Worm (Caenorhabditis elegans): ENCODE data around the gene T22F7.3.

T22F7.3 gene

DNA sequence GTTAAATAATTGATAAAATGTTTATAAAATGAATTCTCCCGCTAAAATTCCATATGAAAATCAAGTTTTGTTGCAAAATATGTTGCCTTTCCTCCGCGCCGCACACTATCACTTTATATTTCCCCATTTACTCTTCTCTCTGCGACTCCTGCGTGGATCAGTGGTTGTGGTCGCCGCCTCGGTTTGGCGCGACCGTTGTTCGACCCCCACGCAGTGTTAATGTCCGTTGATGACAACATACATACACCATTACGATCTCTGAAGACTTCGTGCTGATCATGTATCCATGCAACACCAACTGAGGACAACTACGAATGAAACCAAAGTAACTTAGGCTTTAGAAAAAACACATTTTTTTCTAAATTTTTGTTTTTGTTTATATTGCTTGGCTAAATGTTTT lies 21.3 kb downstream of the T22F7.3 start (continued):
- TF ChIP-seq pqm-1 (tag; optimal IDR thresholded peaks at IDR 0.05) (peak; percentile 20), hif-1 (tag; optimal IDR thresholded peaks at IDR 0.05) (peak; percentile 33 to 75), nhr-77 (tag; optimal IDR thresholded peaks at IDR 0.05) (peak; percentile 68), cey-2 (tag; optimal IDR thresholded peaks at IDR 0.05; ENCODE audit: borderline replicate concordance, insufficient read depth) (no peak), ztf-7 (tag; optimal IDR thresholded peaks at IDR 0.05) (peak; percentile 85), unc-39 (tag; optimal IDR thresholded peaks at IDR 0.05) (no peak), dmd-9 (GFP tag; IDR thresholded peaks at IDR 0.05) (peak; percentile 92), nhr-6 (tag; optimal IDR thresholded peaks at IDR 0.05) (peak; percentile 95), ceh-62 (tag; optimal IDR thresholded peaks at IDR 0.05) (no peak), snpc-1.2 (GFP tag; IDR thresholded peaks at IDR 0.05) (peak; percentile 78), mxl-3 (GFP tag; optimal IDR thresholded peaks at IDR 0.05) (peak; percentile 82), ztf-11 (tag; optimal IDR thresholded peaks at IDR 0.05) (no peak), tra-1 (GFP tag; IDR thresholded peaks at IDR 0.05) (peak; percentile 84), T20F7.1 (GFP tag; optimal IDR thresholded peaks at IDR 0.05) (no peak), lsy-2 (tag; optimal IDR thresholded peaks at IDR 0.05) (no peak), tag-97 (GFP tag; IDR thresholded peaks at IDR 0.05) (no peak), nhr-28 (tag; optimal IDR thresholded peaks at IDR 0.05) (peak; percentile 74), daf-19 (GFP tag; conservative IDR thresholded peaks at IDR 0.05) (no peak; the same call in 1 of the 2 replicates), jun-1 (tag; optimal IDR thresholded peaks at IDR 0.05) (peak; percentile 5), lin-15B (tag; optimal IDR thresholded peaks at IDR 0.05) (no peak), daf-16 (GFP tag; optimal IDR thresholded peaks at IDR 0.05) (peak; percentile 75 to 94), daf-16 (tag; optimal IDR thresholded peaks at IDR 0.05) (peak; percentile 91), nhr-10 (tag; optimal IDR thresholded peaks at IDR 0.05) (no peak), nhr-11 (tag; optimal IDR thresholded peaks at IDR 0.05) (peak; percentile 67), nhr-42 (GFP tag; IDR thresholded peaks at IDR 0.05) (peak; percentile 92), nhr-48 (tag; optimal IDR thresholded peaks at IDR 0.05) (peak; percentile 70), Y48G9A.11 (GFP tag; IDR thresholded peaks at IDR 0.05) (peak; percentile 78), hlh-11 (tag; optimal IDR thresholded peaks at IDR 0.05) (peak; percentile 70), nhr-76 (tag; optimal IDR thresholded peaks at IDR 0.05) (no peak), dmd-6 (GFP tag; IDR thresholded peaks at IDR 0.05) (peak; percentile 77), set-16 (GFP tag; IDR thresholded peaks at IDR 0.05) (peak; percentile 43; the same call in 1 of the 2 replicates), ceh-44 (GFP tag; IDR thresholded peaks at IDR 0.05) (peak; percentile 96), F26F4.8 (GFP tag; conservative IDR thresholded peaks at IDR 0.05) (peak; percentile 96), zip-2 (tag; optimal IDR thresholded peaks at IDR 0.05) (peak; percentile 32), madf-9 (GFP tag; conservative IDR thresholded peaks at IDR 0.05) (peak; percentile 89), nhr-41 (GFP tag; IDR thresholded peaks at IDR 0.05) (peak; percentile 87), mes-2 (tag; optimal IDR thresholded peaks at IDR 0.05; ENCODE audit: poor library complexity, severe bottlenecking) (peak; percentile 90), zip-11 (GFP tag; IDR thresholded peaks at IDR 0.05) (peak; percentile 81), saeg-2 (GFP tag; IDR thresholded peaks at IDR 0.05) (peak; percentile 81; the same call in 1 of the 2 replicates), Y75B8A.6 (GFP tag; IDR thresholded peaks at IDR 0.05) (peak; percentile 67; the same call in 1 of the 2 replicates), ceh-20 (GFP tag; IDR thresholded peaks at IDR 0.05) (peak; percentile 87), gei-8 (GFP tag; optimal IDR thresholded peaks at IDR 0.05) (peak; percentile 70), Y105C5A.15 (GFP tag; IDR thresholded peaks at IDR 0.05) (peak; percentile 90), rbr-2 (tag; optimal IDR thresholded peaks at IDR 0.05) (peak; percentile 85), F49E8.2 (tag; optimal IDR thresholded peaks at IDR 0.05; ENCODE audit: borderline replicate concordance) (peak; percentile 83), pha-4 (GFP tag; IDR thresholded peaks at IDR 0.05) (peak; percentile 92), pha-4 (tag; optimal IDR thresholded peaks at IDR 0.05) (no peak), ceh-32 (tag; optimal IDR thresholded peaks at IDR 0.05; ENCODE audit: poor library complexity) (no peak), ctbp-1 (GFP tag; IDR thresholded peaks at IDR 0.05) (peak; percentile 93), arid-1 (GFP tag; conservative IDR thresholded peaks at IDR 0.05) (peak; percentile 86), ceh-82 (tag; optimal IDR thresholded peaks at IDR 0.05) (no peak), zfp-3 (GFP tag; conservative IDR thresholded peaks at IDR 0.05) (peak; percentile 85)

Data from whole organism, L4 larva.